Worm (Caenorhabditis elegans) whole organism, dauer: ENCODE measurements around the gene srx-115.
"Not testable (repeated sequence)": the region's sequence is repeated elsewhere in the genome, so short reads cannot be mapped to it uniquely, and the experiment has no call there.

Experiments used
- unc-62 ChIP-seq: sonication (generic microtip); optimal IDR thresholded peaks from 2 replicates; lab custom pipeline; 2017; ENCODE audit warnings: missing biosample characterization, missing genetic modification reagents, missing genetic modification characterization

srx-115 gene

ce11 chrV:8802252-8802651, 30.6 kb downstream of the srx-115 start:
- no peak for TF ChIP-seq unc-62

- TF ChIP-seq unc-62, result no peak
Observed at ce11 chrV:8805047-8805446, 33.3 kb downstream of the srx-115 start.

ce11 chrV:8819855-8820254, 48.2 kb downstream of the srx-115 start, which contains the start of gene rpm-1:
Gene rpm-1, minus strand, starts transcription at chrV:8819955.
- not testable (repeated sequence) for TF ChIP-seq unc-62
